Worm (Caenorhabditis elegans): ENCODE measurements around the gene acp-3.

- no peak for TF ChIP-seq elt-1 (tag; optimal IDR thresholded peaks at IDR 0.05)
- TF ChIP-seq ztf-11 (tag; optimal IDR thresholded peaks at IDR 0.05) = no peak
- TF ChIP-seq pqm-1 (tag; optimal IDR thresholded peaks at IDR 0.05) = peak; percentile 89
- no peak for TF ChIP-seq nhr-11 (tag; optimal IDR thresholded peaks at IDR 0.05)
- peak; percentile 83 for TF ChIP-seq elt-2 (tag; optimal IDR thresholded peaks at IDR 0.05)
- TF ChIP-seq mdl-1 (tag; optimal IDR thresholded peaks at IDR 0.05) = no peak
- no peak for TF ChIP-seq lin-15B (tag; optimal IDR thresholded peaks at IDR 0.05)
- TF ChIP-seq egl-27 (tag; optimal IDR thresholded peaks at IDR 0.05) = no peak
- no peak for TF ChIP-seq pha-4 (tag; optimal IDR thresholded peaks at IDR 0.05)
- TF ChIP-seq jun-1 (tag; optimal IDR thresholded peaks at IDR 0.05) = peak; percentile 28
- no peak for TF ChIP-seq nhr-237 (tag; optimal IDR thresholded peaks at IDR 0.05)
These were observed 50.0 kb downstream of the acp-3 start for ce11 chrII:8386897-8387296.
